Worm (Caenorhabditis elegans) whole organism, mixed stage, embryonic: Measurements from ENCODE around the gene fbxc-36.

ENCODE experiments used
- ceh-43 ChIP-seq: fragments of 200-800 bp; sonication (Bioruptor generic); optimal IDR thresholded peaks from 2 replicates; lab custom pipeline; 2018; ENCODE audit warnings: mild to moderate bottlenecking, missing genetic modification characterization, moderate library complexity, missing compliant biosample characterization
- lsy-2 ChIP-seq: fragments of 150-350 bp; optimal IDR thresholded peaks from 2 replicates; lab custom pipeline; 2014; ENCODE audit warnings: missing biosample characterization, missing genetic modification characterization

DNA sequence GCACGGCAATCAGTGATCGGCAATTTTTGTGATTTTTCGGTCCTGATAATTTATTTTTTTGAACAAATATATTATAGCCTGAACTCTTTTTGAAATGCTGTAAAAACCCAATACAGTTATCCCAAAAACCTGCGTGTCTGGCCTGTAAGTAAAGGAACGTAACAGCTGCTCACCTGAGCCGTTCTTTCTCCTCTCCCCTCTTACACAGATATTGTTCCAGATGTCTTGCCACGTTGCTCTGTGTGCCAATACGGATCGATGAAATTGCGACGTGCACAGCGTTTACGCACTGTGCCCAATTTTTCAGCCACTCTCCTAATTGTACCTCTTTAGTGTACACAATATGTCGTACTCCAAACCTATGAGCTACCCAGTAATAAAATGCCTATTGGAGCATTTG is 17.8 kb downstream of the fbxc-36 start, which contains the start of gene sdz-4:
- TF ChIP-seq ceh-43 (GFP tag; lab: Kevin White, UChicago) (no peak), lsy-2 (tag; lab: Kevin White, UChicago) (no peak)
